Worm (Caenorhabditis elegans) whole organism, mixed stage, embryonic: Measurements from ENCODE around the gene arrd-17.

Source experiments
- blmp-1 ChIP-seq: fragments of 150-350 bp; optimal IDR thresholded peaks from 2 replicates; lab custom pipeline; 2014; ENCODE audit warnings: missing biosample characterization, missing genetic modification characterization
- ceh-83 ChIP-seq: fragments of 200-800 bp; sonication (Bioruptor generic); optimal IDR thresholded peaks from 2 replicates; lab custom pipeline; 2018; ENCODE audit warnings: mild to moderate bottlenecking, missing genetic modification characterization, missing compliant biosample characterization
- elt-1 ChIP-seq: sonication (generic microtip); optimal IDR thresholded peaks from 2 replicates; lab custom pipeline; 2017; ENCODE audit warnings: missing genetic modification characterization, mild to moderate bottlenecking, missing compliant biosample characterization, antibody characterized with exemption, moderate library complexity, borderline replicate concordance; ENCODE audit not compliant: insufficient read depth
- lsy-2 ChIP-seq: fragments of 150-350 bp; optimal IDR thresholded peaks from 2 replicates; lab custom pipeline; 2014; ENCODE audit warnings: missing biosample characterization, missing genetic modification characterization
- mls-2 ChIP-seq: sonication (generic microtip); optimal IDR thresholded peaks from 2 replicates; lab custom pipeline; 2016; ENCODE audit warnings: mild to moderate bottlenecking, missing genetic modification characterization, moderate library complexity, missing compliant biosample characterization
- nhr-12 ChIP-seq: fragments of 150-350 bp; optimal IDR thresholded peaks from 2 replicates; lab custom pipeline; 2014; ENCODE audit warnings: missing biosample characterization, missing genetic modification characterization
- nhr-237 ChIP-seq: fragments of 150-350 bp; optimal IDR thresholded peaks from 2 replicates; lab custom pipeline; 2014; ENCODE audit warnings: missing biosample characterization, missing genetic modification characterization
- pha-4 ChIP-seq: fragments of 150-350 bp; optimal IDR thresholded peaks from 2 replicates; lab custom pipeline; 2018; ENCODE audit warnings: missing biosample characterization, missing genetic modification reagents, missing genetic modification characterization
- snpc-4 ChIP-seq: fragments of 150-350 bp; optimal IDR thresholded peaks from 2 replicates; lab custom pipeline; 2014; ENCODE audit warnings: missing biosample characterization, missing genetic modification characterization
- sptf-1 ChIP-seq: sonication (generic microtip); optimal IDR thresholded peaks from 2 replicates; lab custom pipeline; 2017; ENCODE audit warnings: mild to moderate bottlenecking, missing genetic modification characterization, moderate library complexity, missing compliant biosample characterization
- unc-39 ChIP-seq: fragments of 150-350 bp; optimal IDR thresholded peaks from 2 replicates; lab custom pipeline; 2014; ENCODE audit warnings: missing biosample characterization, missing genetic modification characterization
- unc-62 ChIP-seq: fragments of 150-350 bp; optimal IDR thresholded peaks from 2 replicates; lab custom pipeline; 2014; ENCODE audit warnings: missing biosample characterization, missing genetic modification reagents, missing genetic modification characterization

ce11 chrIII:13648540-13648939 lies 17.9 kb upstream of the arrd-17 start:
- no peak for TF ChIP-seq mls-2
- no peak for TF ChIP-seq nhr-237 (tag; lab: Kevin White, UChicago)
- no peak for TF ChIP-seq unc-39 (tag; lab: Kevin White, UChicago)
- no peak for TF ChIP-seq pha-4 (tag; lab: Kevin White, UChicago)
- TF ChIP-seq lsy-2: no peak
- TF ChIP-seq elt-1 (tag; lab: Kevin White, UChicago): no peak
- TF ChIP-seq nhr-12 (tag; lab: Kevin White, UChicago): no peak
- no peak for TF ChIP-seq unc-62 (GFP tag; lab: Kevin White, UChicago)
- TF ChIP-seq blmp-1 (tag; lab: Kevin White, UChicago): no peak
- TF ChIP-seq sptf-1 (tag; lab: Kevin White, UChicago): no peak
- no peak for TF ChIP-seq snpc-4
- no peak for TF ChIP-seq ceh-83
